Fruit fly (Drosophila melanogaster) whole organism, pupa: Measurements from ENCODE around the gene CG12645.

Experiments
- CG15710 ChIP-seq: fragments of 200-800 bp; sonication (Bioruptor generic); optimal IDR thresholded peaks from 2 replicates; lab custom pipeline; 2018; ENCODE audit warnings: missing biosample characterization, mild to moderate bottlenecking, missing genetic modification characterization, moderate library complexity
- fd96Ca ChIP-seq: fragments of 200-800 bp; sonication (Bioruptor generic); IDR thresholded peaks from 3 replicates; pipeline ENCODE4 v1.3.6; 2022; ENCODE audit warnings: missing biosample characterization, missing genetic modification characterization

dm6 chrX:10115582-10116207 lies 37.7 kb upstream of the CG12645 start:
- no peak for TF ChIP-seq CG15710 (tag; lab: Kevin White, UChicago)
- peak; percentile 36; the same call in 2 of the 3 replicates for TF ChIP-seq fd96Ca (GFP tag; lab: Robert Waterston, UW)
